Fruit fly (Drosophila melanogaster): Measurements from ENCODE around the gene JIL-1.

dm6 chr3L:11135846-11136245 is 42.9 kb upstream of the JIL-1 start, which contains the start of gene IRSp53:
- TF ChIP-seq EcR (GFP tag; optimal IDR thresholded peaks at IDR 0.05) (no peak), Dll (optimal IDR thresholded peaks at IDR 0.05) (no peak)
